Worm (Caenorhabditis elegans) whole organism, L4 larva: ENCODE measurements around the gene hlh-27.

Experiments used
- D1046.2 ChIP-seq: fragments of 200-800 bp; sonication (Bioruptor generic); IDR thresholded peaks from 2 replicates; pipeline ENCODE4 v1.3.6; 2022; ENCODE audit warnings: missing genetic modification characterization, missing compliant biosample characterization
- F10B5.3 ChIP-seq: sonication (generic microtip); optimal IDR thresholded peaks from 2 replicates; lab custom pipeline; 2016; ENCODE audit warnings: mild to moderate bottlenecking, missing genetic modification characterization, missing compliant biosample characterization
- F37D6.2 ChIP-seq: sonication (generic microtip); optimal IDR thresholded peaks from 2 replicates; lab custom pipeline; 2016; ENCODE audit warnings: mild to moderate bottlenecking, missing genetic modification characterization, missing compliant biosample characterization
- F44E2.7 ChIP-seq: fragments of 200-800 bp; sonication (Bioruptor generic); IDR thresholded peaks from 2 replicates; pipeline ENCODE4 v2.1.2; 2022; ENCODE audit warnings: missing genetic modification characterization, missing compliant biosample characterization
- R02D3.7 ChIP-seq: fragments of 150-350 bp; sonication (generic microtip); optimal IDR thresholded peaks from 3 replicates; lab custom pipeline; 2014; ENCODE audit warnings: missing biosample characterization, missing genetic modification characterization
- T26A8.4 ChIP-seq: fragments of 200-800 bp; sonication (Bioruptor generic); IDR thresholded peaks from 2 replicates; pipeline ENCODE4 v1.3.6; 2022; ENCODE audit warnings: missing genetic modification characterization, missing compliant biosample characterization
- Y48G9A.11 ChIP-seq: fragments of 200-800 bp; sonication (Bioruptor generic); IDR thresholded peaks from 2 replicates; pipeline ENCODE4 v1.3.6; 2022; ENCODE audit warnings: missing genetic modification reagents, missing genetic modification characterization, missing compliant biosample characterization
- Y5F2A.4 ChIP-seq: fragments of 200-800 bp; sonication (Bioruptor generic); optimal IDR thresholded peaks from 2 replicates; lab custom pipeline; 2018; ENCODE audit warnings: mild to moderate bottlenecking, missing genetic modification characterization, missing compliant biosample characterization
- ZK546.5 ChIP-seq, 2 experiments: sonication (generic microtip); optimal IDR thresholded peaks; 2 replicates each; lab custom pipeline; 2017; ENCODE audit warnings: missing biosample characterization in 2 of 2, missing genetic modification characterization in 2 of 2
- aha-1 ChIP-seq: fragments of 150-350 bp; peaks from one replicate; lab custom pipeline; 2014; ENCODE audit warnings: missing biosample characterization, missing genetic modification characterization
- ama-1 ChIP-seq: fragments of 150-350 bp; optimal IDR thresholded peaks from 2 replicates; lab custom pipeline; 2014; ENCODE audit warnings: inconsistent platforms, mixed read lengths
- arid-1 ChIP-seq: fragments of 200-800 bp; sonication (Bioruptor generic); conservative IDR thresholded peaks from 2 replicates; pipeline ENCODE4 v1.3.6; 2022; ENCODE audit warnings: missing genetic modification reagents, missing genetic modification characterization, missing compliant biosample characterization
- attf-4 ChIP-seq: sonication (generic microtip); optimal IDR thresholded peaks from 3 replicates; lab custom pipeline; 2017; ENCODE audit warnings: missing biosample characterization, missing genetic modification characterization
- ceh-62 ChIP-seq: sonication (generic microtip); optimal IDR thresholded peaks from 2 replicates; lab custom pipeline; 2017; ENCODE audit warnings: missing biosample characterization, missing genetic modification characterization
- ceh-82 ChIP-seq: sonication (generic microtip); optimal IDR thresholded peaks from 2 replicates; lab custom pipeline; 2017; ENCODE audit warnings: missing biosample characterization, missing genetic modification characterization
- ces-1 ChIP-seq: fragments of 150-350 bp; sonication (generic microtip); optimal IDR thresholded peaks from 4 replicates; lab custom pipeline; 2014; ENCODE audit warnings: missing biosample characterization, missing genetic modification reagents, missing genetic modification characterization
- cey-2 ChIP-seq: sonication (generic microtip); optimal IDR thresholded peaks from 3 replicates; lab custom pipeline; 2017; ENCODE audit warnings: missing genetic modification characterization, mild to moderate bottlenecking, missing compliant biosample characterization, antibody characterized with exemption, borderline replicate concordance; ENCODE audit not compliant: insufficient read depth
- ctbp-1 ChIP-seq: fragments of 200-800 bp; sonication (Bioruptor generic); IDR thresholded peaks from 2 replicates; pipeline ENCODE4 v1.3.6; 2022; ENCODE audit warnings: missing genetic modification reagents, missing genetic modification characterization, missing compliant biosample characterization
- daf-16 ChIP-seq, 3 experiments: sonication (generic microtip); optimal IDR thresholded peaks; 2 replicates each; lab custom pipeline; 2016 to 2017; ENCODE audit warnings: missing genetic modification characterization in 3 of 3, missing genetic modification reagents in 3 of 3, mild to moderate bottlenecking in 2 of 3, missing compliant biosample characterization in 2 of 3, missing biosample characterization in 1 of 3, moderate library complexity in 1 of 3
- daf-19 ChIP-seq: fragments of 200-800 bp; sonication (Bioruptor generic); conservative IDR thresholded peaks from 2 replicates; pipeline ENCODE4 v1.3.6; 2022; ENCODE audit warnings: missing genetic modification characterization, missing compliant biosample characterization
- dve-1 ChIP-seq: sonication (generic microtip); optimal IDR thresholded peaks from 2 replicates; lab custom pipeline; 2017; ENCODE audit warnings: antibody characterized with exemption, mild to moderate bottlenecking, missing genetic modification characterization, missing compliant biosample characterization; ENCODE audit not compliant: insufficient read depth
- egl-27 ChIP-seq: sonication (generic microtip); optimal IDR thresholded peaks from 3 replicates; lab custom pipeline; 2017; ENCODE audit warnings: missing biosample characterization, missing genetic modification reagents, missing genetic modification characterization
- egl-43 ChIP-seq: fragments of 200-800 bp; sonication (Bioruptor generic); IDR thresholded peaks from 2 replicates; pipeline ENCODE4 v1.3.6; 2022; ENCODE audit warnings: missing genetic modification reagents, missing genetic modification characterization, missing compliant biosample characterization
- gei-8 ChIP-seq: fragments of 200-800 bp; sonication (Bioruptor generic); optimal IDR thresholded peaks from 2 replicates; lab custom pipeline; 2018; ENCODE audit warnings: mild to moderate bottlenecking, missing genetic modification characterization, missing compliant biosample characterization
- hlh-11 ChIP-seq: fragments of 200-800 bp; sonication (Bioruptor generic); optimal IDR thresholded peaks from 2 replicates; lab custom pipeline; 2018; ENCODE audit warnings: mild to moderate bottlenecking, missing genetic modification characterization, missing compliant biosample characterization
- hlh-30 ChIP-seq: sonication (generic microtip); optimal IDR thresholded peaks from 2 replicates; lab custom pipeline; 2017; ENCODE audit warnings: antibody characterized with exemption, mild to moderate bottlenecking, missing genetic modification characterization, missing compliant biosample characterization; ENCODE audit not compliant: insufficient read depth
- lim-7 ChIP-seq: fragments of 200-800 bp; sonication (Bioruptor generic); IDR thresholded peaks from 2 replicates; pipeline ENCODE4 v1.3.6; 2022; ENCODE audit warnings: missing genetic modification characterization, missing compliant biosample characterization
- lin-1 ChIP-seq: fragments of 200-800 bp; sonication (Bioruptor generic); IDR thresholded peaks from 2 replicates; pipeline ENCODE4 v1.3.6; 2022; ENCODE audit warnings: missing genetic modification reagents, missing genetic modification characterization, missing compliant biosample characterization
- lin-13 ChIP-seq: fragments of 150-350 bp; optimal IDR thresholded peaks from 2 replicates; lab custom pipeline; 2014; ENCODE audit warnings: missing biosample characterization, missing genetic modification reagents, missing genetic modification characterization
- lin-38 ChIP-seq: fragments of 200-800 bp; sonication (Bioruptor generic); IDR thresholded peaks from 2 replicates; pipeline ENCODE4 v1.3.6; 2022; ENCODE audit warnings: missing genetic modification reagents, missing genetic modification characterization, missing compliant biosample characterization
- lir-3 ChIP-seq: sonication (generic microtip); optimal IDR thresholded peaks from 2 replicates; lab custom pipeline; 2016; ENCODE audit warnings: mild to moderate bottlenecking, missing genetic modification characterization, missing compliant biosample characterization
- madf-9 ChIP-seq: fragments of 200-800 bp; sonication (Bioruptor generic); conservative IDR thresholded peaks from 2 replicates; pipeline ENCODE4 v1.3.6; 2022; ENCODE audit warnings: missing genetic modification reagents, missing genetic modification characterization, missing compliant biosample characterization
- mxl-3 ChIP-seq: fragments of 200-800 bp; sonication (Bioruptor generic); optimal IDR thresholded peaks from 2 replicates; lab custom pipeline; 2018; ENCODE audit warnings: mild to moderate bottlenecking, missing genetic modification characterization, missing compliant biosample characterization
- nhr-102 ChIP-seq: sonication (generic microtip); optimal IDR thresholded peaks from 2 replicates; lab custom pipeline; 2016; ENCODE audit warnings: mild to moderate bottlenecking, missing genetic modification characterization, moderate library complexity, missing compliant biosample characterization
- nhr-237 ChIP-seq: sonication (generic microtip); optimal IDR thresholded peaks from 2 replicates; lab custom pipeline; 2017; ENCODE audit warnings: missing biosample characterization, missing genetic modification characterization
- nhr-28 ChIP-seq: fragments of 150-350 bp; optimal IDR thresholded peaks from 2 replicates; lab custom pipeline; 2014; ENCODE audit warnings: missing biosample characterization, missing genetic modification characterization
- nhr-41 ChIP-seq: fragments of 200-800 bp; sonication (Bioruptor generic); IDR thresholded peaks from 2 replicates; pipeline ENCODE4 v1.3.6; 2022; ENCODE audit warnings: missing genetic modification reagents, missing genetic modification characterization, missing compliant biosample characterization
- nhr-42 ChIP-seq: fragments of 200-800 bp; sonication (Bioruptor generic); IDR thresholded peaks from 2 replicates; pipeline ENCODE4 v1.3.6; 2022; ENCODE audit warnings: missing genetic modification characterization, missing compliant biosample characterization
- nhr-6 ChIP-seq: fragments of 150-350 bp; optimal IDR thresholded peaks from 2 replicates; lab custom pipeline; 2014; ENCODE audit warnings: missing biosample characterization, missing genetic modification characterization
- nhr-76 ChIP-seq: fragments of 150-350 bp; optimal IDR thresholded peaks from 2 replicates; lab custom pipeline; 2014; ENCODE audit warnings: missing biosample characterization, missing genetic modification characterization
- pha-4 ChIP-seq, 2 experiments: fragments of 150-350 bp in 1 of 2; fragments of 200-800 bp in 1 of 2; sonication (Bioruptor generic) in 1 of 2; IDR thresholded peaks in 1 of 2; optimal IDR thresholded peaks in 1 of 2; 2 replicates each; pipeline versions ENCODE4 v1.3.6 to Lab custom; 2014 to 2022; ENCODE audit warnings: missing genetic modification characterization in 2 of 2, missing genetic modification reagents in 2 of 2, missing biosample characterization in 1 of 2, missing compliant biosample characterization in 1 of 2
- saeg-2 ChIP-seq: fragments of 200-800 bp; sonication (Bioruptor generic); IDR thresholded peaks from 2 replicates; pipeline ENCODE4 v1.3.6; 2022; ENCODE audit warnings: missing genetic modification reagents, missing genetic modification characterization, missing compliant biosample characterization
- set-16 ChIP-seq: fragments of 200-800 bp; sonication (Bioruptor generic); IDR thresholded peaks from 2 replicates; pipeline ENCODE4 v1.3.6; 2022; ENCODE audit warnings: missing genetic modification reagents, missing genetic modification characterization, missing compliant biosample characterization
- skn-1 ChIP-seq: fragments of 150-350 bp; optimal IDR thresholded peaks from 2 replicates; lab custom pipeline; 2014; ENCODE audit warnings: missing biosample characterization, missing genetic modification characterization
- snpc-4 ChIP-seq: fragments of 150-350 bp; optimal IDR thresholded peaks from 2 replicates; lab custom pipeline; 2014; ENCODE audit warnings: missing biosample characterization, missing genetic modification characterization
- tra-1 ChIP-seq: fragments of 200-800 bp; sonication (Bioruptor generic); IDR thresholded peaks from 2 replicates; pipeline ENCODE4 v1.3.6; 2022; ENCODE audit warnings: missing genetic modification reagents, missing genetic modification characterization, missing compliant biosample characterization
- unc-130 ChIP-seq: sonication (generic microtip); optimal IDR thresholded peaks from 2 replicates; lab custom pipeline; 2016; ENCODE audit warnings: missing genetic modification reagents, missing genetic modification characterization, missing compliant biosample characterization
- unc-39 ChIP-seq: sonication (generic microtip); optimal IDR thresholded peaks from 2 replicates; lab custom pipeline; 2017; ENCODE audit warnings: missing biosample characterization, missing genetic modification characterization
- unc-62 ChIP-seq, 3 experiments: fragments of 150-350 bp in 1 of 3; sonication (generic microtip); optimal IDR thresholded peaks in 2 of 3; peaks in 1 of 3; 1 replicate in 1 of 3; 2 replicates in 2 of 3; lab custom pipeline; 2014 to 2017; ENCODE audit warnings: missing biosample characterization in 3 of 3, missing genetic modification characterization in 3 of 3, missing genetic modification reagents in 3 of 3, missing genotype in 1 of 3
- zag-1 ChIP-seq: fragments of 150-350 bp; optimal IDR thresholded peaks from 2 replicates; lab custom pipeline; 2014; ENCODE audit warnings: missing biosample characterization, missing genetic modification characterization

Gene hlh-27

DNA sequence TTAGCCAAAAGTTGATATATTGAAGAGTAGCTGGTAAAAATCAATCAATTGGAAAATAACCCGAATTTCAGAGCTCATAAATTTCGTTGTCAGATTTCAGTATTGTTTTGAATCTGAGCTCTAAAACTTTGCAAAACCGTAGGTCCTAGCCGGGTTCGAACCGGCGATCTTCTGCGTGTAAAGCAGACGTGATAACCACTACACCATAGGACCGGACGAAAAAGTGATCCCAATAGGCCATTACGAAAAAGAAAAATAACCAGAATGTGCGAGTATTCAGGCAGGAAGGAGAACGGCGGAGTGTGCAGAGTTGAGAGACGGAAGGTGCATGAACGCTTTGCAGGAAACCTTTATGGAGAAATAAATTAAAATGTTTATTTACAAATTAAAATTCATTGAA, 37.0 kb upstream of the hlh-27 start:
- no peak for TF ChIP-seq nhr-76
- peak; percentile 34 for TF ChIP-seq Y5F2A.4 (GFP tag; lab: Kevin White, UChicago)
- no peak for TF ChIP-seq snpc-4 (tag; lab: Kevin White, UChicago)
- TF ChIP-seq tra-1 (GFP tag; lab: Robert Waterston, UW) = peak; percentile 54; the same call in 1 of the 2 replicates
- TF ChIP-seq ceh-82 (tag; lab: Kevin White, UChicago) = no peak
- TF ChIP-seq unc-39 (tag; lab: Kevin White, UChicago) = no peak
- peak; percentile 4 for TF ChIP-seq gei-8 (GFP tag; lab: Kevin White, UChicago)
- peak; percentile 52 for TF ChIP-seq hlh-30 (tag; lab: Kevin White, UChicago)
- TF ChIP-seq cey-2 (tag; lab: Kevin White, UChicago) = no peak
- 0 out of 2 replicates have a peak, but pooled peaks have one; percentile 64 for TF ChIP-seq F44E2.7 (GFP tag; lab: Robert Waterston, UW)
- peak; percentile 17 for TF ChIP-seq F37D6.2 (tag; lab: Kevin White, UChicago)
- no peak for TF ChIP-seq ama-1 (lab: Kevin White, UChicago)
- TF ChIP-seq dve-1 (tag; lab: Kevin White, UChicago) = peak; percentile 65
- peak; percentile 77 for TF ChIP-seq aha-1 (tag; lab: Kevin White, UChicago)
- TF ChIP-seq zag-1 (tag; lab: Kevin White, UChicago) = no peak
- TF ChIP-seq attf-4 (tag; lab: Kevin White, UChicago) = no peak
- no peak for TF ChIP-seq ceh-62 (tag; lab: Kevin White, UChicago)
- TF ChIP-seq unc-62 (GFP tag; optimal IDR thresholded peaks at IDR 0.05 in 1 of 2; lab: Kevin White, UChicago) = peak in 1 of 2 experiments; percentile 81
- no peak for TF ChIP-seq unc-62 (tag; optimal IDR thresholded peaks at IDR 0.05; lab: Kevin White, UChicago)
- TF ChIP-seq nhr-42 (GFP tag; lab: Robert Waterston, UW) = 0 out of 2 replicates have a peak, but pooled peaks have one; percentile 44
- 0 out of 2 replicates have a peak, but pooled peaks have one; percentile 53 for TF ChIP-seq D1046.2 (GFP tag; lab: Robert Waterston, UW)
- peak; percentile 55; the same call in 1 of the 2 replicates for TF ChIP-seq madf-9
- no peak for TF ChIP-seq Y48G9A.11 (GFP tag; lab: Robert Waterston, UW)
- peak; percentile 32 for TF ChIP-seq mxl-3 (GFP tag; lab: Kevin White, UChicago)
- no peak for TF ChIP-seq nhr-237 (tag; lab: Kevin White, UChicago)
- TF ChIP-seq daf-19 (GFP tag; lab: Robert Waterston, UW) = peak; percentile 84
- peak; percentile 56 for TF ChIP-seq nhr-102 (tag; lab: Kevin White, UChicago)
- peak; percentile 46 for TF ChIP-seq hlh-11 (tag; lab: Kevin White, UChicago)
- no peak for TF ChIP-seq ZK546.5 (tag; optimal IDR thresholded peaks at IDR 0.05; lab: Kevin White, UChicago)
- TF ChIP-seq nhr-28 = peak; percentile 18
- peak; percentile 73 for TF ChIP-seq pha-4 (GFP tag; IDR thresholded peaks at IDR 0.05; lab: Robert Waterston, UW)
- no peak for TF ChIP-seq pha-4 (tag; optimal IDR thresholded peaks at IDR 0.05; lab: Kevin White, UChicago)
- no peak for TF ChIP-seq ces-1 (GFP tag; lab: Kevin White, UChicago)
- peak; percentile 50; the same call in 1 of the 2 replicates for TF ChIP-seq T26A8.4 (GFP tag; lab: Robert Waterston, UW)
- no peak for TF ChIP-seq nhr-6 (tag; lab: Kevin White, UChicago)
- no peak for TF ChIP-seq set-16 (GFP tag; lab: Robert Waterston, UW)
- no peak for TF ChIP-seq egl-27 (tag; lab: Kevin White, UChicago)
- peak; percentile 90 for TF ChIP-seq egl-43 (GFP tag; lab: Robert Waterston, UW)
- TF ChIP-seq lin-1 = no peak
- TF ChIP-seq lin-38 (GFP tag; lab: Robert Waterston, UW) = no peak; the same call in 1 of the 2 replicates
- TF ChIP-seq arid-1 (GFP tag; lab: Robert Waterston, UW) = peak; percentile 46; the same call in 1 of the 2 replicates
- no peak for TF ChIP-seq lin-13 (GFP tag; lab: Kevin White, UChicago)
- peak; percentile 63; the same call in 1 of the 2 replicates for TF ChIP-seq ctbp-1 (GFP tag; lab: Robert Waterston, UW)
- no peak for TF ChIP-seq R02D3.7 (tag; lab: Kevin White, UChicago)
- peak; percentile 51 for TF ChIP-seq unc-130 (GFP tag; lab: Kevin White, UChicago)
- no peak for TF ChIP-seq skn-1
- peak in 1 of 2 experiments; percentile 65 for TF ChIP-seq daf-16 (GFP tag; optimal IDR thresholded peaks at IDR 0.05; lab: Kevin White, UChicago)
- peak; percentile 59 for TF ChIP-seq daf-16 (tag; optimal IDR thresholded peaks at IDR 0.05; lab: Kevin White, UChicago)
- no peak for TF ChIP-seq lir-3 (tag; lab: Kevin White, UChicago)
- TF ChIP-seq F10B5.3 (tag; lab: Kevin White, UChicago) = no peak
- no peak for TF ChIP-seq nhr-41
- TF ChIP-seq saeg-2 (GFP tag; lab: Robert Waterston, UW) = no peak
- peak; percentile 77 for TF ChIP-seq lim-7
